Worm (Caenorhabditis elegans): Measurements from ENCODE around the gene gmap-2.

Gene gmap-2

DNA sequence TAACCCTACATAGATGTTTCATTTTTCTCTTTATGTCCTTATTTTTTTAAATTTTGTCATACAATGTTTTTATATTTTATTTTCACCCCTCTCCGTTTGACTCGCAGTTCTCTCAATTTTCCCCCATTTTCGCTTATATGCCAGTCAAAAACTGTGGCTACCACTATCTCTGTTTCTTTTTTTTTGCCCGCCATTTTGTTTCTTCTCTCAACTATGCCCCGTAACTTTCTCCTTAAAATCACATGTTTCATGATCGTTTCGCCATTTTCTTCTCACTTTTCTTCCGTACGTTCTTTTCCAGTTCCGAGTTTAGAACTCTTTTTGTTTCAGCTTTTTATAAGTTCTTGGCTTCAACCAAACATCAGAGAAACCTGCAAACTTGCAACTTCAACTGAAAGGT, 35.6 kb downstream of the gmap-2 start, which contains the start of gene pqn-18:
Gene pqn-18, plus strand, starts transcription at position 331 of the 400 bp plus-strand sequence.
- no peak for TF ChIP-seq unc-62 (GFP tag; optimal IDR thresholded peaks at IDR 0.05)

ce11 chrX:12903810-12904209, 39.3 kb downstream of the gmap-2 start:
- TF ChIP-seq unc-62 (GFP tag; optimal IDR thresholded peaks at IDR 0.05) = no peak

- no peak for TF ChIP-seq unc-62 (GFP tag; optimal IDR thresholded peaks at IDR 0.05)
Observed at ce11 chrX:12902057-12902652, 40.9 kb downstream of the gmap-2 start.

- TF ChIP-seq unc-62 (GFP tag; optimal IDR thresholded peaks at IDR 0.05) = no peak
Observed at ce11 chrX:12899140-12899888, 43.8 kb downstream of the gmap-2 start.

Measured in whole organism, dauer.